Worm (Caenorhabditis elegans) whole organism, young adult: ENCODE results near the gene sra-11.

ENCODE experiments used
- B0019.2 ChIP-seq: fragments of 200-800 bp; sonication (Bioruptor generic); conservative IDR thresholded peaks from 2 replicates; pipeline ENCODE4 v1.3.6; 2022; ENCODE audit warnings: missing genetic modification reagents, missing genetic modification characterization, missing compliant biosample characterization
- B0336.3 ChIP-seq: fragments of 200-800 bp; sonication (Bioruptor generic); IDR thresholded peaks from 2 replicates; pipeline ENCODE4 v1.3.6; 2022; ENCODE audit warnings: missing genetic modification characterization, missing compliant biosample characterization
- C17E4.6 ChIP-seq: fragments of 200-800 bp; sonication (Bioruptor generic); IDR thresholded peaks from 2 replicates; pipeline ENCODE4 v1.3.6; 2022; ENCODE audit warnings: missing genetic modification reagents, missing genetic modification characterization, missing compliant biosample characterization
- F10E7.11 ChIP-seq: sonication (generic microtip); optimal IDR thresholded peaks from 2 replicates; lab custom pipeline; 2017; ENCODE audit warnings: mild to moderate bottlenecking, missing genetic modification characterization, moderate library complexity, missing compliant biosample characterization
- F37B4.10 ChIP-seq: fragments of 200-800 bp; sonication (Bioruptor generic); IDR thresholded peaks from 2 replicates; pipeline ENCODE4 v1.3.6; 2022; ENCODE audit warnings: missing genetic modification characterization, missing compliant biosample characterization
- F39B2.1 ChIP-seq: fragments of 200-800 bp; sonication (Bioruptor generic); IDR thresholded peaks from 2 replicates; pipeline ENCODE4 v1.3.6; 2022; ENCODE audit warnings: missing genetic modification reagents, missing genetic modification characterization, missing compliant biosample characterization
- F49E8.2 ChIP-seq: sonication (generic microtip); optimal IDR thresholded peaks from 3 replicates; lab custom pipeline; 2017; ENCODE audit warnings: missing genetic modification characterization, mild to moderate bottlenecking, missing compliant biosample characterization, antibody characterized with exemption, moderate library complexity; ENCODE audit not compliant: insufficient read depth
- F57A8.1 ChIP-seq: fragments of 200-800 bp; sonication (Bioruptor generic); optimal IDR thresholded peaks from 2 replicates; lab custom pipeline; 2018; ENCODE audit warnings: mild to moderate bottlenecking, missing genetic modification characterization, moderate library complexity, missing compliant biosample characterization
- Y56A3A.18 ChIP-seq: fragments of 200-800 bp; sonication (Bioruptor generic); IDR thresholded peaks from 2 replicates; pipeline ENCODE4 v1.3.6; 2022; ENCODE audit warnings: missing genetic modification reagents, missing genetic modification characterization, missing compliant biosample characterization
- Y79H2A.3 ChIP-seq: fragments of 200-800 bp; sonication (Bioruptor generic); conservative IDR thresholded peaks from 2 replicates; pipeline ENCODE4 v1.3.6; 2022; ENCODE audit warnings: missing genetic modification reagents, missing genetic modification characterization, missing compliant biosample characterization
- ZK185.1 ChIP-seq: sonication (generic microtip); optimal IDR thresholded peaks from 2 replicates; lab custom pipeline; 2016; ENCODE audit warnings: mild to moderate bottlenecking, missing genetic modification characterization, missing compliant biosample characterization; ENCODE audit not compliant: poor library complexity, severe bottlenecking
- attf-5 ChIP-seq: fragments of 200-800 bp; sonication (Bioruptor generic); optimal IDR thresholded peaks from 2 replicates; lab custom pipeline; 2018; ENCODE audit warnings: mild to moderate bottlenecking, missing genetic modification characterization, missing compliant biosample characterization
- bed-1 ChIP-seq: fragments of 200-800 bp; sonication (Bioruptor generic); IDR thresholded peaks from 2 replicates; pipeline ENCODE4 v1.3.6; 2022; ENCODE audit warnings: missing genetic modification reagents, missing genetic modification characterization, missing compliant biosample characterization
- cebp-1 ChIP-seq, 2 experiments: fragments of 200-800 bp in 1 of 2; sonication (Bioruptor generic) in 1 of 2; sonication (generic microtip) in 1 of 2; IDR thresholded peaks in 1 of 2; optimal IDR thresholded peaks in 1 of 2; 2 replicates each; pipeline versions ENCODE4 v1.3.6 to Lab custom; 2017 to 2022; ENCODE audit warnings: missing compliant biosample characterization in 2 of 2, missing genetic modification characterization in 2 of 2, mild to moderate bottlenecking in 1 of 2, missing genetic modification reagents in 1 of 2, moderate library complexity in 1 of 2
- ceh-40 ChIP-seq: fragments of 200-800 bp; sonication (Bioruptor generic); IDR thresholded peaks from 2 replicates; pipeline ENCODE4 v1.3.6; 2022; ENCODE audit warnings: missing genetic modification characterization, missing compliant biosample characterization
- ceh-58 ChIP-seq: fragments of 200-800 bp; sonication (Bioruptor generic); IDR thresholded peaks from 2 replicates; pipeline ENCODE4 v1.3.6; 2022; ENCODE audit warnings: missing genetic modification characterization, missing compliant biosample characterization
- dox-1 ChIP-seq: fragments of 200-800 bp; sonication (Bioruptor generic); IDR thresholded peaks from 2 replicates; pipeline ENCODE4 v1.3.6; 2022; ENCODE audit warnings: missing genetic modification reagents, missing genetic modification characterization, missing compliant biosample characterization
- dpff-1 ChIP-seq: sonication (generic microtip); optimal IDR thresholded peaks from 2 replicates; lab custom pipeline; 2017; ENCODE audit warnings: mild to moderate bottlenecking, missing genetic modification characterization, missing compliant biosample characterization
- dpl-1 ChIP-seq: fragments of 150-350 bp; optimal IDR thresholded peaks from 2 replicates; lab custom pipeline; 2014; ENCODE audit warnings: missing biosample characterization, missing genetic modification reagents, missing genetic modification characterization
- egrh-3 ChIP-seq: fragments of 200-800 bp; sonication (Bioruptor generic); IDR thresholded peaks from 2 replicates; pipeline ENCODE4 v1.3.6; 2022; ENCODE audit warnings: missing genetic modification reagents, missing genetic modification characterization, missing compliant biosample characterization
- ekl-4 ChIP-seq: fragments of 200-800 bp; sonication (Bioruptor generic); IDR thresholded peaks from 2 replicates; pipeline ENCODE4 v1.3.6; 2022; ENCODE audit warnings: missing genetic modification reagents, missing genetic modification characterization, missing compliant biosample characterization
- ets-4 ChIP-seq: fragments of 200-800 bp; sonication (Bioruptor generic); optimal IDR thresholded peaks from 2 replicates; lab custom pipeline; 2018; ENCODE audit warnings: mild to moderate bottlenecking, missing genetic modification characterization, missing compliant biosample characterization
- gei-17 ChIP-seq: fragments of 200-800 bp; sonication (Bioruptor generic); optimal IDR thresholded peaks from 2 replicates; lab custom pipeline; 2018; ENCODE audit warnings: mild to moderate bottlenecking, missing genetic modification characterization, missing compliant biosample characterization
- hlh-26 ChIP-seq: fragments of 200-800 bp; sonication (Bioruptor generic); conservative IDR thresholded peaks from 2 replicates; pipeline ENCODE4 v1.3.6; 2022; ENCODE audit warnings: missing genetic modification reagents, missing genetic modification characterization, missing compliant biosample characterization
- hmg-1.2 ChIP-seq: fragments of 200-800 bp; sonication (Bioruptor generic); IDR thresholded peaks from 2 replicates; pipeline ENCODE4 v1.3.6; 2022; ENCODE audit warnings: missing genetic modification reagents, missing genetic modification characterization, missing compliant biosample characterization
- hmg-20 ChIP-seq: fragments of 200-800 bp; sonication (Bioruptor generic); IDR thresholded peaks from 2 replicates; pipeline ENCODE4 v1.3.6; 2022; ENCODE audit warnings: missing genetic modification reagents, missing genetic modification characterization, missing compliant biosample characterization
- hrde-1 ChIP-seq: sonication (generic microtip); optimal IDR thresholded peaks from 2 replicates; lab custom pipeline; 2016; ENCODE audit warnings: missing genetic modification characterization, mild to moderate bottlenecking, missing compliant biosample characterization, moderate library complexity, missing genotype, missing genetic modification reagents, borderline replicate concordance
- lin-54 ChIP-seq: fragments of 200-800 bp; sonication (Bioruptor generic); optimal IDR thresholded peaks from 2 replicates; lab custom pipeline; 2018; ENCODE audit warnings: mild to moderate bottlenecking, missing genetic modification characterization, missing compliant biosample characterization
- lsl-1 ChIP-seq: fragments of 200-800 bp; sonication (Bioruptor generic); optimal IDR thresholded peaks from 2 replicates; lab custom pipeline; 2018; ENCODE audit warnings: mild to moderate bottlenecking, missing genetic modification characterization, moderate library complexity, missing compliant biosample characterization
- lsy-27 ChIP-seq: sonication (generic microtip); optimal IDR thresholded peaks from 2 replicates; lab custom pipeline; 2017; ENCODE audit warnings: missing genetic modification characterization, mild to moderate bottlenecking, missing compliant biosample characterization, antibody characterized with exemption, missing genotype, borderline replicate concordance; ENCODE audit not compliant: insufficient read depth
- madf-10 ChIP-seq: sonication (generic microtip); optimal IDR thresholded peaks from 2 replicates; lab custom pipeline; 2016; ENCODE audit warnings: mild to moderate bottlenecking, missing genetic modification characterization, missing compliant biosample characterization
- madf-8 ChIP-seq: fragments of 200-800 bp; sonication (Bioruptor generic); conservative IDR thresholded peaks from 2 replicates; pipeline ENCODE4 v1.3.6; 2022; ENCODE audit warnings: missing genetic modification reagents, missing genetic modification characterization, missing compliant biosample characterization
- mxl-1 ChIP-seq: sonication (generic microtip); optimal IDR thresholded peaks from 2 replicates; lab custom pipeline; 2016; ENCODE audit warnings: missing genetic modification characterization, missing compliant biosample characterization
- nfyb-1 ChIP-seq: fragments of 200-800 bp; sonication (Bioruptor generic); IDR thresholded peaks from 2 replicates; pipeline ENCODE4 v1.3.6; 2022; ENCODE audit warnings: missing genetic modification reagents, missing genetic modification characterization, missing compliant biosample characterization
- nhr-80 ChIP-seq: sonication (generic microtip); optimal IDR thresholded peaks from 2 replicates; lab custom pipeline; 2016; ENCODE audit warnings: missing genetic modification characterization, missing compliant biosample characterization
- nhr-90 ChIP-seq: sonication (generic microtip); optimal IDR thresholded peaks from 2 replicates; lab custom pipeline; 2016; ENCODE audit warnings: missing genotype, mild to moderate bottlenecking, missing genetic modification characterization, missing compliant biosample characterization
- rcor-1 ChIP-seq: fragments of 200-800 bp; sonication (Bioruptor generic); IDR thresholded peaks from 2 replicates; pipeline ENCODE4 v1.3.6; 2022; ENCODE audit warnings: missing genetic modification reagents, missing genetic modification characterization, missing compliant biosample characterization
- sea-2 ChIP-seq: fragments of 200-800 bp; sonication (Bioruptor generic); IDR thresholded peaks from 2 replicates; pipeline ENCODE4 v1.3.6; 2022; ENCODE audit warnings: missing genetic modification characterization, missing compliant biosample characterization
- snpc-1.1 ChIP-seq: sonication (generic microtip); optimal IDR thresholded peaks from 2 replicates; lab custom pipeline; 2017; ENCODE audit warnings: missing genetic modification characterization, mild to moderate bottlenecking, missing compliant biosample characterization, antibody characterized with exemption, moderate library complexity, missing genotype, missing genetic modification reagents; ENCODE audit not compliant: insufficient read depth
- snpc-1.3 ChIP-seq: sonication (generic microtip); optimal IDR thresholded peaks from 2 replicates; lab custom pipeline; 2017; ENCODE audit warnings: missing genetic modification characterization, mild to moderate bottlenecking, missing compliant biosample characterization, antibody characterized with exemption, moderate library complexity, missing genotype, missing genetic modification reagents; ENCODE audit not compliant: insufficient read depth
- snpc-3.4 ChIP-seq: sonication (generic microtip); optimal IDR thresholded peaks from 2 replicates; lab custom pipeline; 2017; ENCODE audit warnings: missing genetic modification characterization, mild to moderate bottlenecking, missing compliant biosample characterization, antibody characterized with exemption, moderate library complexity, missing genotype, missing genetic modification reagents
- tbx-9 ChIP-seq: sonication (generic microtip); optimal IDR thresholded peaks from 2 replicates; lab custom pipeline; 2016; ENCODE audit warnings: borderline replicate concordance, missing genetic modification characterization, inconsistent platforms, missing compliant biosample characterization
- unc-130 ChIP-seq: sonication (generic microtip); optimal IDR thresholded peaks from 2 replicates; lab custom pipeline; 2016; ENCODE audit warnings: missing genetic modification reagents, missing genetic modification characterization, missing compliant biosample characterization
- ztf-22 ChIP-seq: fragments of 200-800 bp; sonication (Bioruptor generic); optimal IDR thresholded peaks from 2 replicates; lab custom pipeline; 2018; ENCODE audit warnings: mild to moderate bottlenecking, missing genetic modification characterization, moderate library complexity, missing compliant biosample characterization
- ztf-25 ChIP-seq: fragments of 200-800 bp; sonication (Bioruptor generic); IDR thresholded peaks from 2 replicates; pipeline ENCODE4 v1.3.6; 2022; ENCODE audit warnings: missing genetic modification reagents, missing genetic modification characterization, missing compliant biosample characterization
- ztf-3 ChIP-seq: fragments of 200-800 bp; sonication (Bioruptor generic); optimal IDR thresholded peaks from 2 replicates; lab custom pipeline; 2018; ENCODE audit warnings: mild to moderate bottlenecking, missing genetic modification characterization, missing compliant biosample characterization
- ztf-6 ChIP-seq: fragments of 200-800 bp; sonication (Bioruptor generic); IDR thresholded peaks from 2 replicates; pipeline ENCODE4 v1.3.6; 2022; ENCODE audit warnings: missing genetic modification reagents, missing genetic modification characterization, missing compliant biosample characterization

Gene sra-11

ce11 chrII:10868670-10869246 lies 41.4 kb downstream of the sra-11 start, which contains the start of the genes gmps-1 and cap-2 (continued):
- peak; percentile 65 for TF ChIP-seq B0019.2
- peak; percentile 56 for TF ChIP-seq dpl-1 (GFP tag; lab: Kevin White, UChicago)
- peak; percentile 19 for TF ChIP-seq nhr-90 (tag; lab: Kevin White, UChicago)
- peak; percentile 52 for TF ChIP-seq unc-130 (GFP tag; lab: Kevin White, UChicago)
- no peak for TF ChIP-seq ets-4
- TF ChIP-seq dpff-1 (tag; lab: Kevin White, UChicago), result no peak
- TF ChIP-seq hrde-1 (tag; lab: Kevin White, UChicago), result peak; percentile 58
- TF ChIP-seq lsy-27 (tag; lab: Kevin White, UChicago), result no peak
- TF ChIP-seq gei-17 (GFP tag; lab: Kevin White, UChicago), result peak; percentile 87
- TF ChIP-seq ztf-25 (GFP tag; lab: Robert Waterston, UW), result peak; percentile 67; the same call in 1 of the 2 replicates
- TF ChIP-seq mxl-1, result no peak
- TF ChIP-seq bed-1 (GFP tag; lab: Robert Waterston, UW), result no peak
- TF ChIP-seq ceh-40 (GFP tag; lab: Robert Waterston, UW), result no peak
- TF ChIP-seq tbx-9 (tag; lab: Kevin White, UChicago), result no peak
- TF ChIP-seq ztf-3 (GFP tag; lab: Kevin White, UChicago), result peak; percentile 45
- TF ChIP-seq sea-2 (GFP tag; lab: Robert Waterston, UW), result no peak
- TF ChIP-seq egrh-3 (GFP tag; lab: Robert Waterston, UW), result peak; percentile 51
- peak; percentile 64 for TF ChIP-seq snpc-1.1 (tag; lab: Kevin White, UChicago)
- peak; percentile 54 for TF ChIP-seq F10E7.11 (tag; lab: Kevin White, UChicago)
- peak; percentile 95 for TF ChIP-seq rcor-1 (GFP tag; lab: Robert Waterston, UW)
- TF ChIP-seq dox-1 (GFP tag; lab: Robert Waterston, UW), result peak; percentile 97
- TF ChIP-seq hmg-20 (GFP tag; lab: Robert Waterston, UW), result peak; percentile 93
- peak; percentile 74 for TF ChIP-seq madf-8 (GFP tag; lab: Robert Waterston, UW)
- peak; percentile 97 for TF ChIP-seq Y56A3A.18 (GFP tag; lab: Robert Waterston, UW)
- no peak for TF ChIP-seq F37B4.10 (GFP tag; lab: Robert Waterston, UW)
- peak; percentile 98 for TF ChIP-seq lsl-1 (GFP tag; lab: Kevin White, UChicago)
- peak; percentile 75 for TF ChIP-seq snpc-1.3 (tag; lab: Kevin White, UChicago)
- TF ChIP-seq ztf-6 (GFP tag; lab: Robert Waterston, UW), result peak; percentile 55; the same call in 1 of the 2 replicates
- peak; percentile 94 for TF ChIP-seq ZK185.1
- TF ChIP-seq nfyb-1, result peak; percentile 98
- TF ChIP-seq snpc-3.4 (tag; lab: Kevin White, UChicago), result peak; percentile 80
- no peak for TF ChIP-seq ceh-58 (GFP tag; lab: Robert Waterston, UW)
- TF ChIP-seq ekl-4 (GFP tag; lab: Robert Waterston, UW), result peak; percentile 96
- peak; percentile 79 for TF ChIP-seq madf-10 (tag; lab: Kevin White, UChicago)
- peak; percentile 92 for TF ChIP-seq C17E4.6 (GFP tag; lab: Robert Waterston, UW)

DNA sequence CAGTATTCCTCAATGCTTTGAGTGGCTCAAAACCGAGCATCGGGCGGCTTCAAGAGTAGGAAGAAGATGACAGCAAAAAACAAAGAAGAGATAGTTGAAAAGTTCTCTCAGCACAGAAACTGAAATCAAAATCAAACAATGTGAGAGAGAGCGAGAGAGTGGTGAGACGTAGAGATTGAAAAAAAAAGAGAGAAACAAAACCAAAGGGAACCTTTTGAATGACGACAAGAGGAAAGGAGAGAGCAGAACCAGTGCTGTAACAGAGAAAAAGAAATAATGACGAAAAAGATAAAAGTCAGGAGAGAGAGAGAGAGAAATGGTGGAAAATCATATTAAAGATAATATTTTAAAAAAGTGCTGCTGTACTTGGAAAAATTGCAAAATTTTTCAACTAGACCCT lies 42.9 kb downstream of the sra-11 start:
- TF ChIP-seq F49E8.2 (tag; lab: Kevin White, UChicago), result no peak
- no peak for TF ChIP-seq Y79H2A.3 (GFP tag; lab: Robert Waterston, UW)
- no peak for TF ChIP-seq F57A8.1 (GFP tag; lab: Kevin White, UChicago)
- 0 out of 2 replicates have a peak, but pooled peaks have one; percentile 17 for TF ChIP-seq B0336.3 (GFP tag; lab: Robert Waterston, UW)
- TF ChIP-seq F39B2.1 (GFP tag; lab: Robert Waterston, UW), result no peak
- no peak for TF ChIP-seq ztf-22
- peak; percentile 56 for TF ChIP-seq nhr-80 (tag; lab: Kevin White, UChicago)
- TF ChIP-seq hmg-1.2 (GFP tag; lab: Robert Waterston, UW), result peak; percentile 19; the same call in 1 of the 2 replicates
- TF ChIP-seq attf-5 (GFP tag; lab: Kevin White, UChicago), result no peak
- TF ChIP-seq cebp-1 (GFP tag; IDR thresholded peaks at IDR 0.05; lab: Robert Waterston, UW), result no peak
- peak; percentile 56 for TF ChIP-seq cebp-1 (tag; optimal IDR thresholded peaks at IDR 0.05; lab: Kevin White, UChicago)
- TF ChIP-seq lin-54 (GFP tag; lab: Kevin White, UChicago), result peak; percentile 20
- no peak for TF ChIP-seq hlh-26
